Worm (Caenorhabditis elegans) whole organism, L4/young adult: ENCODE data around the gene pmpl-1.

Source experiments
- W03F9.2 ChIP-seq: fragments of 150-350 bp; optimal IDR thresholded peaks from 2 replicates; lab custom pipeline; 2014; ENCODE audit warnings: missing biosample characterization, missing genetic modification characterization
- dao-5 ChIP-seq: sonication (generic microtip); optimal IDR thresholded peaks from 2 replicates; lab custom pipeline; 2016; ENCODE audit warnings: missing genotype, missing genetic modification characterization, moderate library complexity, missing compliant biosample characterization
- him-1 ChIP-seq: sonication (generic microtip); optimal IDR thresholded peaks from 2 replicates; lab custom pipeline; 2016; ENCODE audit warnings: missing genotype, missing genetic modification reagents, missing genetic modification characterization, missing compliant biosample characterization

DNA sequence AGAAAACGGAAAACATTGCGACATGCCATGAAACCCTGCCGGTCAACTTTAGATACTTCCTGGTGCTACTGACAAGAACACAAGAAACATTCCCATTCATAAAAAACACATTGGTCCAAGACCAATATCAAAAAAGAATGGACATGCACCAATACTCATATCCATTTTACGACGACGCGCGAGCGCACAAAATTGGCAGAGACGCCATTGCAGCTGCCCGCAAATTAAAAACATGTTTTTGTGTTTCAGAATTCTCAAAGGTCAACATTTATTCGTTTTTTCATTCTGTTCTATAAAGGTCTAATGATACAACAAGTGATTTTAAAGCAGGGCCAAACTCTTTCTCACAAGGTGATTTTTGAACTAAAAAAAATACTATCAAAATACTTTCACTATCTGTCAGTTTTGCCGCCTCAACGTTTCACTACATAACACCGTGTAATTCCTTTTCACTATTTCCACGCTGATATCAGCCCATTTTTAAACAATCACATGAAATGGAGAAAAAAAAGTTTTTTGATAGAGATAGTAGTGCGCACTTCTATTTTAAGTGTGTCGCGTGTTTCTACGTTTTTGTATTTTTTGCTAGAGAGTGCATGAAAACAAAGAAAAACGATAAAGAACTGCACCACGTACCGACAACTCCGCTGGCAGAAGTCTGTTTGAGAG lies 31.2 kb downstream of the pmpl-1 start:
- TF ChIP-seq dao-5 (tag; lab: Kevin White, UChicago) (no peak), him-1 (tag; lab: Kevin White, UChicago) (no peak), W03F9.2 (tag; lab: Kevin White, UChicago) (no peak)
